Worm (Caenorhabditis elegans): ENCODE measurements around the gene cct-5.

cct-5 gene

ce11 chrIII:4470793-4471192, 37.1 kb downstream of the cct-5 start (continued):
- TF ChIP-seq nhr-19 (GFP tag; conservative IDR thresholded peaks at IDR 0.05) (peak; percentile 57), efl-3 (GFP tag; optimal IDR thresholded peaks at IDR 0.05) (peak; percentile 28), unc-130 (tag; optimal IDR thresholded peaks at IDR 0.05) (no peak), ceh-90 (tag; optimal IDR thresholded peaks at IDR 0.05) (no peak), jun-1 (tag; optimal IDR thresholded peaks at IDR 0.05) (no peak), pqm-1 (tag; optimal IDR thresholded peaks at IDR 0.05) (no peak), ztf-4 (tag; optimal IDR thresholded peaks at IDR 0.05) (peak; percentile 53), unc-98 (GFP tag; IDR thresholded peaks at IDR 0.05) (no peak), nhr-85 (tag) (peak; percentile 50), dpl-1 (GFP tag; optimal IDR thresholded peaks at IDR 0.05) (peak in 2 of 3 experiments; percentile 33 to 52), aha-1 (tag; optimal IDR thresholded peaks at IDR 0.05) (no peak), ztf-11 (tag; optimal IDR thresholded peaks at IDR 0.05) (peak in 1 of 2 experiments; percentile 21), pag-3 (tag; optimal IDR thresholded peaks at IDR 0.05; ENCODE audit: borderline replicate concordance, insufficient read depth) (no peak), C34B4.2 (tag; optimal IDR thresholded peaks at IDR 0.05) (no peak), ces-1 (GFP tag; optimal IDR thresholded peaks at IDR 0.05) (no peak), nhr-47 (tag; optimal IDR thresholded peaks at IDR 0.05) (peak; percentile 71), elt-2 (tag; optimal IDR thresholded peaks at IDR 0.05) (peak; percentile 0), hlh-4 (tag; optimal IDR thresholded peaks at IDR 0.05) (no peak), egl-27 (tag; optimal IDR thresholded peaks at IDR 0.05) (no peak), lin-14 (GFP tag; optimal IDR thresholded peaks at IDR 0.05) (peak; percentile 57), nhr-71 (tag; optimal IDR thresholded peaks at IDR 0.05) (peak; percentile 72), ceh-82 (tag; optimal IDR thresholded peaks at IDR 0.05) (peak in 2 of 3 experiments; percentile 49 to 64), alr-1 (tag; optimal IDR thresholded peaks at IDR 0.05; ENCODE audit: borderline replicate concordance) (no peak), vab-15 (tag; optimal IDR thresholded peaks at IDR 0.05) (no peak), mef-2 (tag; optimal IDR thresholded peaks at IDR 0.05) (no peak), unc-86 (tag; optimal IDR thresholded peaks at IDR 0.05) (peak; percentile 45), elt-3 (tag; optimal IDR thresholded peaks at IDR 0.05) (peak in 1 of 6 experiments; percentile 50), fkh-4 (tag; optimal IDR thresholded peaks at IDR 0.05; ENCODE audit: borderline replicate concordance) (no peak), nhr-11 (tag; optimal IDR thresholded peaks at IDR 0.05) (no peak), rnt-1 (tag; optimal IDR thresholded peaks at IDR 0.05) (peak; percentile 50), nhr-20 (tag; optimal IDR thresholded peaks at IDR 0.05) (peak; percentile 53), lin-13 (GFP tag; optimal IDR thresholded peaks at IDR 0.05) (no peak), ceh-8 (GFP tag; optimal IDR thresholded peaks at IDR 0.05) (peak; percentile 19), sox-4 (tag; optimal IDR thresholded peaks at IDR 0.05) (no peak), ceh-63 (GFP tag; optimal IDR thresholded peaks at IDR 0.05) (no peak), blmp-1 (tag; optimal IDR thresholded peaks at IDR 0.05) (no peak), Y116A8C.19 (tag; optimal IDR thresholded peaks at IDR 0.05; ENCODE audit: borderline replicate concordance) (no peak), lin-39 (tag; optimal IDR thresholded peaks at IDR 0.05) (no peak), mep-1 (tag; optimal IDR thresholded peaks at IDR 0.05) (peak; percentile 67), ama-1 (optimal IDR thresholded peaks at IDR 0.05) (no peak), xbp-1 (tag; optimal IDR thresholded peaks at IDR 0.05) (peak; percentile 44), C04F5.9 (tag; optimal IDR thresholded peaks at IDR 0.05) (no peak), dsc-1 (tag; optimal IDR thresholded peaks at IDR 0.05) (no peak), unc-30 (tag; optimal IDR thresholded peaks at IDR 0.05) (no peak), C16A3.4 (tag; optimal IDR thresholded peaks at IDR 0.05) (peak; percentile 57), nhr-84 (tag; optimal IDR thresholded peaks at IDR 0.05) (no peak), aly-2 (tag; optimal IDR thresholded peaks at IDR 0.05) (no peak), egl-13 (tag; optimal IDR thresholded peaks at IDR 0.05) (peak; percentile 24), tbx-2 (tag; optimal IDR thresholded peaks at IDR 0.05) (peak; percentile 30), lin-35 (GFP tag; optimal IDR thresholded peaks at IDR 0.05) (peak; percentile 51 to 60), nhr-77 (tag; optimal IDR thresholded peaks at IDR 0.05) (no peak), fkh-10 (GFP tag; optimal IDR thresholded peaks at IDR 0.05) (no peak), F16B12.6 (tag; optimal IDR thresholded peaks at IDR 0.05) (no peak)

Data from whole organism, L1 larva.